Worm (Caenorhabditis elegans) whole organism, young adult: ENCODE results near the gene C45B2.6.

Source experiments
- B0019.2 ChIP-seq: fragments of 200-800 bp; sonication (Bioruptor generic); conservative IDR thresholded peaks from 2 replicates; pipeline ENCODE4 v1.3.6; 2022; ENCODE audit warnings: missing genetic modification reagents, missing genetic modification characterization, missing compliant biosample characterization
- B0261.1 ChIP-seq: sonication (generic microtip); optimal IDR thresholded peaks from 2 replicates; lab custom pipeline; 2016; ENCODE audit warnings: mild to moderate bottlenecking, missing genetic modification characterization, moderate library complexity, missing compliant biosample characterization
- B0336.3 ChIP-seq: fragments of 200-800 bp; sonication (Bioruptor generic); IDR thresholded peaks from 2 replicates; pipeline ENCODE4 v1.3.6; 2022; ENCODE audit warnings: missing genetic modification characterization, missing compliant biosample characterization
- F39B2.1 ChIP-seq: fragments of 200-800 bp; sonication (Bioruptor generic); IDR thresholded peaks from 2 replicates; pipeline ENCODE4 v1.3.6; 2022; ENCODE audit warnings: missing genetic modification reagents, missing genetic modification characterization, missing compliant biosample characterization
- F49E8.2 ChIP-seq: sonication (generic microtip); optimal IDR thresholded peaks from 3 replicates; lab custom pipeline; 2017; ENCODE audit warnings: missing genetic modification characterization, mild to moderate bottlenecking, missing compliant biosample characterization, antibody characterized with exemption, moderate library complexity; ENCODE audit not compliant: insufficient read depth
- F57C9.4 ChIP-seq: sonication (generic microtip); optimal IDR thresholded peaks from 2 replicates; lab custom pipeline; 2017; ENCODE audit warnings: mild to moderate bottlenecking, missing genetic modification characterization, missing compliant biosample characterization
- Y53G8AR.9 ChIP-seq: fragments of 200-800 bp; sonication (Bioruptor generic); conservative IDR thresholded peaks from 2 replicates; pipeline ENCODE4 v1.3.6; 2022; ENCODE audit warnings: missing genetic modification reagents, missing genetic modification characterization, missing compliant biosample characterization
- ZK185.1 ChIP-seq: sonication (generic microtip); optimal IDR thresholded peaks from 2 replicates; lab custom pipeline; 2016; ENCODE audit warnings: mild to moderate bottlenecking, missing genetic modification characterization, missing compliant biosample characterization; ENCODE audit not compliant: poor library complexity, severe bottlenecking
- attf-6 ChIP-seq: fragments of 200-800 bp; sonication (Bioruptor generic); IDR thresholded peaks from 2 replicates; pipeline ENCODE4 v1.3.6; 2022; ENCODE audit warnings: missing genetic modification reagents, missing genetic modification characterization, missing compliant biosample characterization
- bed-1 ChIP-seq: fragments of 200-800 bp; sonication (Bioruptor generic); IDR thresholded peaks from 2 replicates; pipeline ENCODE4 v1.3.6; 2022; ENCODE audit warnings: missing genetic modification reagents, missing genetic modification characterization, missing compliant biosample characterization
- ceh-27 ChIP-seq: fragments of 200-800 bp; sonication (Bioruptor generic); optimal IDR thresholded peaks from 2 replicates; lab custom pipeline; 2018; ENCODE audit warnings: mild to moderate bottlenecking, missing genetic modification characterization, moderate library complexity, missing compliant biosample characterization
- ceh-91 ChIP-seq: fragments of 200-800 bp; sonication (Bioruptor generic); IDR thresholded peaks from 2 replicates; pipeline ENCODE4 v1.3.6; 2022; ENCODE audit warnings: missing genetic modification reagents, missing genetic modification characterization, missing compliant biosample characterization
- dpl-1 ChIP-seq: fragments of 150-350 bp; optimal IDR thresholded peaks from 2 replicates; lab custom pipeline; 2014; ENCODE audit warnings: missing biosample characterization, missing genetic modification reagents, missing genetic modification characterization
- egl-18 ChIP-seq: fragments of 200-800 bp; sonication (Bioruptor generic); IDR thresholded peaks from 2 replicates; pipeline ENCODE4 v1.3.6; 2022; ENCODE audit warnings: missing genetic modification reagents, missing genetic modification characterization, missing compliant biosample characterization
- egrh-3 ChIP-seq: fragments of 200-800 bp; sonication (Bioruptor generic); IDR thresholded peaks from 2 replicates; pipeline ENCODE4 v1.3.6; 2022; ENCODE audit warnings: missing genetic modification reagents, missing genetic modification characterization, missing compliant biosample characterization
- him-1 ChIP-seq: sonication (generic microtip); optimal IDR thresholded peaks from 2 replicates; lab custom pipeline; 2016; ENCODE audit warnings: missing genotype, missing genetic modification reagents, missing genetic modification characterization, missing compliant biosample characterization
- hmg-1.2 ChIP-seq: fragments of 200-800 bp; sonication (Bioruptor generic); IDR thresholded peaks from 2 replicates; pipeline ENCODE4 v1.3.6; 2022; ENCODE audit warnings: missing genetic modification reagents, missing genetic modification characterization, missing compliant biosample characterization
- hmg-20 ChIP-seq: fragments of 200-800 bp; sonication (Bioruptor generic); IDR thresholded peaks from 2 replicates; pipeline ENCODE4 v1.3.6; 2022; ENCODE audit warnings: missing genetic modification reagents, missing genetic modification characterization, missing compliant biosample characterization
- let-607 ChIP-seq, 2 experiments: fragments of 200-800 bp in 1 of 2; sonication (Bioruptor generic) in 1 of 2; sonication (generic microtip) in 1 of 2; optimal IDR thresholded peaks; 2 replicates each; lab custom pipeline; 2016 to 2018; ENCODE audit warnings: mild to moderate bottlenecking in 2 of 2, missing compliant biosample characterization in 2 of 2, missing genetic modification characterization in 2 of 2, moderate library complexity in 2 of 2, missing genotype in 1 of 2
- lsy-27 ChIP-seq: sonication (generic microtip); optimal IDR thresholded peaks from 2 replicates; lab custom pipeline; 2017; ENCODE audit warnings: missing genetic modification characterization, mild to moderate bottlenecking, missing compliant biosample characterization, antibody characterized with exemption, missing genotype, borderline replicate concordance; ENCODE audit not compliant: insufficient read depth
- madf-10 ChIP-seq: sonication (generic microtip); optimal IDR thresholded peaks from 2 replicates; lab custom pipeline; 2016; ENCODE audit warnings: mild to moderate bottlenecking, missing genetic modification characterization, missing compliant biosample characterization
- madf-3 ChIP-seq: fragments of 200-800 bp; sonication (Bioruptor generic); IDR thresholded peaks from 2 replicates; pipeline ENCODE4 v1.3.6; 2022; ENCODE audit warnings: missing genetic modification reagents, missing genetic modification characterization, missing compliant biosample characterization
- mcd-1 ChIP-seq: fragments of 200-800 bp; sonication (Bioruptor generic); IDR thresholded peaks from 2 replicates; pipeline ENCODE4 v1.3.6; 2022; ENCODE audit warnings: missing genetic modification reagents, missing genetic modification characterization, missing compliant biosample characterization
- mes-4 ChIP-seq: sonication (generic microtip); optimal IDR thresholded peaks from 2 replicates; lab custom pipeline; 2016; ENCODE audit warnings: missing genotype, missing genetic modification characterization, missing compliant biosample characterization
- nfya-1 ChIP-seq: sonication (generic microtip); optimal IDR thresholded peaks from 2 replicates; lab custom pipeline; 2017; ENCODE audit warnings: antibody characterized with exemption, missing compliant biosample characterization, missing genetic modification characterization, borderline replicate concordance; ENCODE audit not compliant: insufficient read depth
- nfya-2 ChIP-seq: fragments of 200-800 bp; sonication (Bioruptor generic); IDR thresholded peaks from 2 replicates; pipeline ENCODE4 v1.3.6; 2022; ENCODE audit warnings: missing genetic modification reagents, missing genetic modification characterization, missing compliant biosample characterization
- nfyb-1 ChIP-seq: fragments of 200-800 bp; sonication (Bioruptor generic); IDR thresholded peaks from 2 replicates; pipeline ENCODE4 v1.3.6; 2022; ENCODE audit warnings: missing genetic modification reagents, missing genetic modification characterization, missing compliant biosample characterization
- pha-4 ChIP-seq: fragments of 150-350 bp; sonication (generic microtip); optimal IDR thresholded peaks from 2 replicates; lab custom pipeline; 2014; ENCODE audit warnings: missing biosample characterization, missing genetic modification reagents, missing genetic modification characterization
- rcor-1 ChIP-seq: fragments of 200-800 bp; sonication (Bioruptor generic); IDR thresholded peaks from 2 replicates; pipeline ENCODE4 v1.3.6; 2022; ENCODE audit warnings: missing genetic modification reagents, missing genetic modification characterization, missing compliant biosample characterization
- repo-1 ChIP-seq: sonication (generic microtip); optimal IDR thresholded peaks from 2 replicates; lab custom pipeline; 2017; ENCODE audit warnings: mild to moderate bottlenecking, missing genetic modification characterization, missing compliant biosample characterization
- sea-2 ChIP-seq: fragments of 200-800 bp; sonication (Bioruptor generic); IDR thresholded peaks from 2 replicates; pipeline ENCODE4 v1.3.6; 2022; ENCODE audit warnings: missing genetic modification characterization, missing compliant biosample characterization
- snpc-3.4 ChIP-seq: sonication (generic microtip); optimal IDR thresholded peaks from 2 replicates; lab custom pipeline; 2017; ENCODE audit warnings: missing genetic modification characterization, mild to moderate bottlenecking, missing compliant biosample characterization, antibody characterized with exemption, moderate library complexity, missing genotype, missing genetic modification reagents
- snpc-4 ChIP-seq, 5 experiments: fragments of 150-350 bp in 1 of 5; sonication (generic microtip) in 4 of 5; optimal IDR thresholded peaks; 2 replicates each; lab custom pipeline; 2014 to 2018; ENCODE audit warnings: missing genetic modification characterization in 5 of 5, missing biosample characterization in 3 of 5, antibody characterized with exemption in 2 of 5, mild to moderate bottlenecking in 2 of 5, missing compliant biosample characterization in 2 of 5, missing genotype in 2 of 5, moderate library complexity in 2 of 5, missing genetic modification reagents in 1 of 5
- tlf-1 ChIP-seq: fragments of 200-800 bp; sonication (Bioruptor generic); optimal IDR thresholded peaks from 2 replicates; lab custom pipeline; 2018; ENCODE audit warnings: mild to moderate bottlenecking, missing genetic modification characterization, missing compliant biosample characterization
- unc-62 ChIP-seq: fragments of 150-350 bp; optimal IDR thresholded peaks from 2 replicates; lab custom pipeline; 2014; ENCODE audit warnings: missing biosample characterization, missing genetic modification reagents, missing genetic modification characterization
- zim-3 ChIP-seq: sonication (generic microtip); optimal IDR thresholded peaks from 2 replicates; lab custom pipeline; 2017; ENCODE audit warnings: mild to moderate bottlenecking, missing genetic modification characterization, moderate library complexity, missing compliant biosample characterization
- ztf-3 ChIP-seq: fragments of 200-800 bp; sonication (Bioruptor generic); optimal IDR thresholded peaks from 2 replicates; lab custom pipeline; 2018; ENCODE audit warnings: mild to moderate bottlenecking, missing genetic modification characterization, missing compliant biosample characterization

C45B2.6 gene

DNA sequence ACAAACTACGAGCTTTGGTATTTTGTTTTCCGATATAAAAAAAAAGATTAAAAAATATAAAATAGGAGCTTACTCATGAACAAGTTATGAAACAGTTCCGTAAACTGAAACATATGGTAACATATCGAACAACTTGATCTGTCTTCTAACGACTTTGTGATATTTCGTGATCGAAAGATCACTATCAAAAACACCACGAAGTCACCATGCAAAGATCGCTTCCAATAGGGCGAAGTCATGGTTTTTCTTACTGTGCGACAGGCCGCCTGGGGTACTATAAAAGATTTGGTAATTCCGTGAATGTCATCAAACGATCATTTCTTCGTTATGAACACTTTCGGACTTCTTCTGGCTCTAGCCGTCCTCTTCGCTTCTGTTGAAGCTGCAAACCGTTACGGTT is 30.0 kb downstream of the C45B2.6 start, which contains the start of gene C45B2.3:
Gene C45B2.3, plus strand, starts transcription at position 301 of the 400 bp plus-strand sequence.
- TF ChIP-seq hmg-1.2 (GFP tag; lab: Robert Waterston, UW) (no peak), hmg-20 (GFP tag; lab: Robert Waterston, UW) (no peak), nfya-1 (tag; lab: Kevin White, UChicago) (no peak), attf-6 (GFP tag; lab: Robert Waterston, UW) (no peak), bed-1 (GFP tag; lab: Robert Waterston, UW) (no peak), repo-1 (tag; lab: Kevin White, UChicago) (no peak), dpl-1 (GFP tag; lab: Kevin White, UChicago) (no peak), madf-3 (GFP tag; lab: Robert Waterston, UW) (no peak), B0336.3 (GFP tag; lab: Robert Waterston, UW) (no peak), egl-18 (GFP tag; lab: Robert Waterston, UW) (no peak), zim-3 (tag; lab: Kevin White, UChicago) (no peak), let-607 (tag; optimal IDR thresholded peaks at IDR 0.05; lab: Kevin White, UChicago) (no peak), F57C9.4 (tag; lab: Kevin White, UChicago) (no peak)

DNA sequence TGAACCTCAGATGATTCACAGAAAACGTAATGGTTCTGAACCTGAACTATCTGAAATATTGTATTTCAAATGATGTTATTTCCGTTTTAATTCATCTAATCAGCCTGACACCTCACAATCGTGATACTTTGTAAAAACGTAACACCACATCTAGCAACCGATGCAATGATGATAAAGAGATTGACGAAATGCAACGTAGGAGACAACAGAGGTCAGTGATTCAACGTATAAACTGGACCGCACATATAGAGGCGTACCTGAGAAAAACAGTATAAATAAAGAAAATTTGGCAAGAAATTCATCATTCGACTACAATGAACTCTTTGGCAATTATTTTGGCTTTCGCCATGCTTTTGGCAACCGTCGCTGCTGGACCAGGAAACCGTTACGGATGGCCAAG is 31.8 kb downstream of the C45B2.6 start, which contains the start of gene C45B2.2:
Gene C45B2.2, plus strand, starts transcription at position 301 of the 400 bp plus-strand sequence.
- TF ChIP-seq sea-2 (GFP tag; lab: Robert Waterston, UW) (no peak), ceh-27 (GFP tag; lab: Kevin White, UChicago) (no peak), ZK185.1 (no peak), unc-62 (no peak), B0261.1 (tag; lab: Kevin White, UChicago) (no peak), mes-4 (tag; lab: Kevin White, UChicago) (no peak), ztf-3 (no peak)

DNA sequence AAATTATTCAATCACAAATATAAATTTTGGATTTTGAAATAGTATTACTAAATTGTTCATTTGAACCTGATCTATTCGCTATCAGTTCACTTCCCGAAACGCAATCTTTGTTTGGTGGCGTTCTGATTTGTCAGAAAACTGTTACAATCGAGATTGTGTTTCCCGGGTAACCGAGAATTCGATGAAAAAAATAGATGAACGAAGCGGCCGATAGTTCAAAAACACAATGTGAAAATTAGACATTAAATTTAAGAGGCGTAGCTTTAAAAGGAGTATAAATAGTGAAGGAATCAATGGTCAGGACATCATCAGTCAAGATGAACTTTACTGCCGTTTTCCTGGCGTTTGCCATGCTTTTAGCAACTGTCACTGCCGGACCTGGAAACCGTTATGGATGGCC is 33.1 kb downstream of the C45B2.6 start, which contains the start of gene C45B2.1:
Gene C45B2.1, plus strand, starts transcription at position 301 of the 400 bp plus-strand sequence.
- TF ChIP-seq him-1 (tag; lab: Kevin White, UChicago) (no peak), zim-3 (tag; lab: Kevin White, UChicago) (no peak), F49E8.2 (tag; lab: Kevin White, UChicago) (no peak), snpc-4 (GFP tag; optimal IDR thresholded peaks at IDR 0.05; lab: Kevin White, UChicago) (no peak), snpc-4 (tag; optimal IDR thresholded peaks at IDR 0.05; lab: Kevin White, UChicago) (no peak), hmg-20 (GFP tag; lab: Robert Waterston, UW) (no peak), nfya-2 (no peak), rcor-1 (no peak), nfyb-1 (GFP tag; lab: Robert Waterston, UW) (no peak), tlf-1 (GFP tag; lab: Kevin White, UChicago) (no peak), Y53G8AR.9 (GFP tag; lab: Robert Waterston, UW) (no peak), egrh-3 (GFP tag; lab: Robert Waterston, UW) (no peak), pha-4 (tag; lab: Kevin White, UChicago) (no peak), mcd-1 (GFP tag; lab: Robert Waterston, UW) (no peak), ztf-3 (no peak), ceh-91 (GFP tag; lab: Robert Waterston, UW) (no peak), hmg-1.2 (GFP tag; lab: Robert Waterston, UW) (no peak)
- TF ChIP-seq, all 124 proteins: peak for 0

ce11 chrX:6087676-6088075 is 35.0 kb downstream of the C45B2.6 start, which contains the start of gene C45B2.8:
Gene C45B2.8, plus strand, starts transcription at chrX:6087976.
- TF ChIP-seq F57C9.4 (tag; lab: Kevin White, UChicago) (no peak), madf-3 (GFP tag; lab: Robert Waterston, UW) (no peak), B0261.1 (tag; lab: Kevin White, UChicago) (no peak), snpc-3.4 (tag; lab: Kevin White, UChicago) (no peak), ceh-91 (GFP tag; lab: Robert Waterston, UW) (no peak), lsy-27 (no peak), tlf-1 (GFP tag; lab: Kevin White, UChicago) (no peak), madf-10 (tag; lab: Kevin White, UChicago) (no peak), dpl-1 (GFP tag; lab: Kevin White, UChicago) (no peak), ZK185.1 (no peak), B0019.2 (GFP tag; lab: Robert Waterston, UW) (no peak), F39B2.1 (GFP tag; lab: Robert Waterston, UW) (no peak)
